Worm (Caenorhabditis elegans) whole organism, young adult: ENCODE results near the gene ani-2.

ENCODE experiments used
- B0035.1 ChIP-seq: sonication (generic microtip); optimal IDR thresholded peaks from 2 replicates; lab custom pipeline; 2016; ENCODE audit warnings: missing genetic modification characterization, mild to moderate bottlenecking, missing compliant biosample characterization, missing genotype, missing genetic modification reagents
- B0336.3 ChIP-seq: fragments of 200-800 bp; sonication (Bioruptor generic); IDR thresholded peaks from 2 replicates; pipeline ENCODE4 v1.3.6; 2022; ENCODE audit warnings: missing genetic modification characterization, missing compliant biosample characterization
- C06A6.2 ChIP-seq: fragments of 200-800 bp; sonication (Bioruptor generic); conservative IDR thresholded peaks from 2 replicates; pipeline ENCODE4 v1.3.6; 2022; ENCODE audit warnings: missing genetic modification characterization, missing compliant biosample characterization
- D2030.7 ChIP-seq: fragments of 200-800 bp; sonication (Bioruptor generic); IDR thresholded peaks from 2 replicates; pipeline ENCODE4 v1.3.6; 2022; ENCODE audit warnings: missing genetic modification reagents, missing genetic modification characterization, missing compliant biosample characterization
- F10E7.11 ChIP-seq: sonication (generic microtip); optimal IDR thresholded peaks from 2 replicates; lab custom pipeline; 2017; ENCODE audit warnings: mild to moderate bottlenecking, missing genetic modification characterization, moderate library complexity, missing compliant biosample characterization
- F22D6.2 ChIP-seq: sonication (generic microtip); optimal IDR thresholded peaks from 2 replicates; lab custom pipeline; 2016; ENCODE audit warnings: mild to moderate bottlenecking, missing genetic modification characterization, missing compliant biosample characterization
- K12H6.12 ChIP-seq: fragments of 200-800 bp; sonication (Bioruptor generic); optimal IDR thresholded peaks from 2 replicates; lab custom pipeline; 2018; ENCODE audit warnings: mild to moderate bottlenecking, missing genetic modification characterization, missing compliant biosample characterization
- Y53G8AR.9 ChIP-seq: fragments of 200-800 bp; sonication (Bioruptor generic); conservative IDR thresholded peaks from 2 replicates; pipeline ENCODE4 v1.3.6; 2022; ENCODE audit warnings: missing genetic modification reagents, missing genetic modification characterization, missing compliant biosample characterization
- Y79H2A.3 ChIP-seq: fragments of 200-800 bp; sonication (Bioruptor generic); conservative IDR thresholded peaks from 2 replicates; pipeline ENCODE4 v1.3.6; 2022; ENCODE audit warnings: missing genetic modification reagents, missing genetic modification characterization, missing compliant biosample characterization
- ama-1 ChIP-seq, 3 experiments: fragments of 150-350 bp in 1 of 3; sonication (generic microtip) in 2 of 3; optimal IDR thresholded peaks; 2 replicates each; lab custom pipeline; 2014 to 2018; ENCODE audit warnings: missing biosample characterization in 2 of 3, missing genetic modification characterization in 2 of 3, missing genetic modification reagents in 2 of 3
- atf-7 ChIP-seq: sonication (generic microtip); optimal IDR thresholded peaks from 2 replicates; lab custom pipeline; 2017; ENCODE audit warnings: mild to moderate bottlenecking, missing genetic modification characterization, missing compliant biosample characterization
- attf-5 ChIP-seq: fragments of 200-800 bp; sonication (Bioruptor generic); optimal IDR thresholded peaks from 2 replicates; lab custom pipeline; 2018; ENCODE audit warnings: mild to moderate bottlenecking, missing genetic modification characterization, missing compliant biosample characterization
- cebp-1 ChIP-seq, 2 experiments: fragments of 200-800 bp in 1 of 2; sonication (Bioruptor generic) in 1 of 2; sonication (generic microtip) in 1 of 2; IDR thresholded peaks in 1 of 2; optimal IDR thresholded peaks in 1 of 2; 2 replicates each; pipeline versions ENCODE4 v1.3.6 to Lab custom; 2017 to 2022; ENCODE audit warnings: missing compliant biosample characterization in 2 of 2, missing genetic modification characterization in 2 of 2, mild to moderate bottlenecking in 1 of 2, missing genetic modification reagents in 1 of 2, moderate library complexity in 1 of 2
- cebp-2 ChIP-seq: fragments of 200-800 bp; sonication (Bioruptor generic); IDR thresholded peaks from 2 replicates; pipeline ENCODE4 v1.3.6; 2022; ENCODE audit warnings: missing genetic modification characterization, missing compliant biosample characterization
- ceh-100 ChIP-seq: fragments of 200-800 bp; sonication (Bioruptor generic); IDR thresholded peaks from 2 replicates; pipeline ENCODE4 v1.3.6; 2022; ENCODE audit warnings: missing genetic modification reagents, missing genetic modification characterization, missing compliant biosample characterization
- ceh-40 ChIP-seq: fragments of 200-800 bp; sonication (Bioruptor generic); IDR thresholded peaks from 2 replicates; pipeline ENCODE4 v1.3.6; 2022; ENCODE audit warnings: missing genetic modification characterization, missing compliant biosample characterization
- ceh-91 ChIP-seq: fragments of 200-800 bp; sonication (Bioruptor generic); IDR thresholded peaks from 2 replicates; pipeline ENCODE4 v1.3.6; 2022; ENCODE audit warnings: missing genetic modification reagents, missing genetic modification characterization, missing compliant biosample characterization
- die-1 ChIP-seq: sonication (generic microtip); optimal IDR thresholded peaks from 2 replicates; lab custom pipeline; 2016; ENCODE audit warnings: missing genotype, mild to moderate bottlenecking, missing genetic modification characterization, missing compliant biosample characterization
- dox-1 ChIP-seq: fragments of 200-800 bp; sonication (Bioruptor generic); IDR thresholded peaks from 2 replicates; pipeline ENCODE4 v1.3.6; 2022; ENCODE audit warnings: missing genetic modification reagents, missing genetic modification characterization, missing compliant biosample characterization
- dpl-1 ChIP-seq: fragments of 150-350 bp; optimal IDR thresholded peaks from 2 replicates; lab custom pipeline; 2014; ENCODE audit warnings: missing biosample characterization, missing genetic modification reagents, missing genetic modification characterization
- egrh-3 ChIP-seq: fragments of 200-800 bp; sonication (Bioruptor generic); IDR thresholded peaks from 2 replicates; pipeline ENCODE4 v1.3.6; 2022; ENCODE audit warnings: missing genetic modification reagents, missing genetic modification characterization, missing compliant biosample characterization
- ekl-4 ChIP-seq: fragments of 200-800 bp; sonication (Bioruptor generic); IDR thresholded peaks from 2 replicates; pipeline ENCODE4 v1.3.6; 2022; ENCODE audit warnings: missing genetic modification reagents, missing genetic modification characterization, missing compliant biosample characterization
- ets-4 ChIP-seq: fragments of 200-800 bp; sonication (Bioruptor generic); optimal IDR thresholded peaks from 2 replicates; lab custom pipeline; 2018; ENCODE audit warnings: mild to moderate bottlenecking, missing genetic modification characterization, missing compliant biosample characterization
- hmg-20 ChIP-seq: fragments of 200-800 bp; sonication (Bioruptor generic); IDR thresholded peaks from 2 replicates; pipeline ENCODE4 v1.3.6; 2022; ENCODE audit warnings: missing genetic modification reagents, missing genetic modification characterization, missing compliant biosample characterization
- hrde-1 ChIP-seq: sonication (generic microtip); optimal IDR thresholded peaks from 2 replicates; lab custom pipeline; 2016; ENCODE audit warnings: missing genetic modification characterization, mild to moderate bottlenecking, missing compliant biosample characterization, moderate library complexity, missing genotype, missing genetic modification reagents, borderline replicate concordance
- hsf-1 ChIP-seq: fragments of 200-800 bp; sonication (Bioruptor generic); IDR thresholded peaks from 2 replicates; pipeline ENCODE4 v1.3.6; 2022; ENCODE audit warnings: missing genetic modification reagents, missing genetic modification characterization, missing compliant biosample characterization
- lag-1 ChIP-seq: fragments of 200-800 bp; sonication (Bioruptor generic); IDR thresholded peaks from 2 replicates; pipeline ENCODE4 v1.3.6; 2022; ENCODE audit warnings: missing genetic modification reagents, missing genetic modification characterization, missing compliant biosample characterization
- let-526 ChIP-seq: fragments of 200-800 bp; sonication (Bioruptor generic); IDR thresholded peaks from 2 replicates; pipeline ENCODE4 v1.3.6; 2022; ENCODE audit warnings: missing genetic modification reagents, missing genetic modification characterization, missing compliant biosample characterization
- let-607 ChIP-seq, 2 experiments: fragments of 200-800 bp in 1 of 2; sonication (Bioruptor generic) in 1 of 2; sonication (generic microtip) in 1 of 2; optimal IDR thresholded peaks; 2 replicates each; lab custom pipeline; 2016 to 2018; ENCODE audit warnings: mild to moderate bottlenecking in 2 of 2, missing compliant biosample characterization in 2 of 2, missing genetic modification characterization in 2 of 2, moderate library complexity in 2 of 2, missing genotype in 1 of 2
- lin-54 ChIP-seq: fragments of 200-800 bp; sonication (Bioruptor generic); optimal IDR thresholded peaks from 2 replicates; lab custom pipeline; 2018; ENCODE audit warnings: mild to moderate bottlenecking, missing genetic modification characterization, missing compliant biosample characterization
- lsl-1 ChIP-seq: fragments of 200-800 bp; sonication (Bioruptor generic); optimal IDR thresholded peaks from 2 replicates; lab custom pipeline; 2018; ENCODE audit warnings: mild to moderate bottlenecking, missing genetic modification characterization, moderate library complexity, missing compliant biosample characterization
- lsy-27 ChIP-seq: sonication (generic microtip); optimal IDR thresholded peaks from 2 replicates; lab custom pipeline; 2017; ENCODE audit warnings: missing genetic modification characterization, mild to moderate bottlenecking, missing compliant biosample characterization, antibody characterized with exemption, missing genotype, borderline replicate concordance; ENCODE audit not compliant: insufficient read depth
- madf-3 ChIP-seq: fragments of 200-800 bp; sonication (Bioruptor generic); IDR thresholded peaks from 2 replicates; pipeline ENCODE4 v1.3.6; 2022; ENCODE audit warnings: missing genetic modification reagents, missing genetic modification characterization, missing compliant biosample characterization
- nfya-1 ChIP-seq: sonication (generic microtip); optimal IDR thresholded peaks from 2 replicates; lab custom pipeline; 2017; ENCODE audit warnings: antibody characterized with exemption, missing compliant biosample characterization, missing genetic modification characterization, borderline replicate concordance; ENCODE audit not compliant: insufficient read depth
- nfya-2 ChIP-seq: fragments of 200-800 bp; sonication (Bioruptor generic); IDR thresholded peaks from 2 replicates; pipeline ENCODE4 v1.3.6; 2022; ENCODE audit warnings: missing genetic modification reagents, missing genetic modification characterization, missing compliant biosample characterization
- nhr-27 ChIP-seq: fragments of 200-800 bp; sonication (Bioruptor generic); optimal IDR thresholded peaks from 2 replicates; lab custom pipeline; 2018; ENCODE audit warnings: mild to moderate bottlenecking, missing genetic modification characterization, moderate library complexity, missing compliant biosample characterization
- rcor-1 ChIP-seq: fragments of 200-800 bp; sonication (Bioruptor generic); IDR thresholded peaks from 2 replicates; pipeline ENCODE4 v1.3.6; 2022; ENCODE audit warnings: missing genetic modification reagents, missing genetic modification characterization, missing compliant biosample characterization
- sea-2 ChIP-seq: fragments of 200-800 bp; sonication (Bioruptor generic); IDR thresholded peaks from 2 replicates; pipeline ENCODE4 v1.3.6; 2022; ENCODE audit warnings: missing genetic modification characterization, missing compliant biosample characterization
- snpc-4 ChIP-seq, 5 experiments: fragments of 150-350 bp in 1 of 5; sonication (generic microtip) in 4 of 5; optimal IDR thresholded peaks; 2 replicates each; lab custom pipeline; 2014 to 2018; ENCODE audit warnings: missing genetic modification characterization in 5 of 5, missing biosample characterization in 3 of 5, antibody characterized with exemption in 2 of 5, mild to moderate bottlenecking in 2 of 5, missing compliant biosample characterization in 2 of 5, missing genotype in 2 of 5, moderate library complexity in 2 of 5, missing genetic modification reagents in 1 of 5
- somi-1 ChIP-seq: fragments of 200-800 bp; sonication (Bioruptor generic); optimal IDR thresholded peaks from 2 replicates; lab custom pipeline; 2018; ENCODE audit warnings: mild to moderate bottlenecking, missing genetic modification characterization, missing compliant biosample characterization
- tbp1 ChIP-seq: fragments of 200-800 bp; sonication (Bioruptor generic); optimal IDR thresholded peaks from 2 replicates; lab custom pipeline; 2018; ENCODE audit warnings: mild to moderate bottlenecking, missing genetic modification characterization, missing compliant biosample characterization
- tlf-1 ChIP-seq: fragments of 200-800 bp; sonication (Bioruptor generic); optimal IDR thresholded peaks from 2 replicates; lab custom pipeline; 2018; ENCODE audit warnings: mild to moderate bottlenecking, missing genetic modification characterization, missing compliant biosample characterization
- zim-3 ChIP-seq: sonication (generic microtip); optimal IDR thresholded peaks from 2 replicates; lab custom pipeline; 2017; ENCODE audit warnings: mild to moderate bottlenecking, missing genetic modification characterization, moderate library complexity, missing compliant biosample characterization
- ztf-18 ChIP-seq: sonication (generic microtip); optimal IDR thresholded peaks from 2 replicates; lab custom pipeline; 2016; ENCODE audit warnings: missing genotype, mild to moderate bottlenecking, missing genetic modification characterization, missing compliant biosample characterization
- ztf-22 ChIP-seq: fragments of 200-800 bp; sonication (Bioruptor generic); optimal IDR thresholded peaks from 2 replicates; lab custom pipeline; 2018; ENCODE audit warnings: mild to moderate bottlenecking, missing genetic modification characterization, moderate library complexity, missing compliant biosample characterization
- ztf-26 ChIP-seq: sonication (generic microtip); optimal IDR thresholded peaks from 2 replicates; lab custom pipeline; 2017; ENCODE audit warnings: missing genetic modification characterization, missing compliant biosample characterization

Gene ani-2

DNA sequence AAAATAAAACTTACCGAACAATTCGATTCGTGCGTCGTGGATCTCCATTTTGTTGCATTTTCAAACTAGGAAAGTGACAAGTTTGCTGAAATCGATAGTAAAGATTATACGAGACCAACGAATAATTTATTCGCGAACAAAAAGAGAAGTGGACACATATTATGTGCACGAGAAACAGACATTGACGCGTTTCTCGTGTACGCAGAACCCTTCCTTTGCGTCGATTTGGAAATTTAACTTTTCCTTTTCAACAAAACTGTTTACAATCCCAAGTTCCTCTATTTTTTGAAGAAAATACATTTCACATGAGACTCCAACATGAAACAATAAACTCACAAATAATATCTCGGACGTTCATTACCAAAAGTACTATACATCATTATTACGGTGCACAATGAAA is 4.3 kb downstream of the ani-2 start, which contains the start of gene K10B2.4 (continued):
- no peak for TF ChIP-seq K12H6.12 (tag; lab: Kevin White, UChicago)
- TF ChIP-seq zim-3 (tag; lab: Kevin White, UChicago) = no peak
- no peak for TF ChIP-seq hmg-20 (GFP tag; lab: Robert Waterston, UW)
- no peak for TF ChIP-seq C06A6.2
- peak; percentile 24 for TF ChIP-seq atf-7 (tag; lab: Kevin White, UChicago)
- TF ChIP-seq ztf-22 (GFP tag; lab: Kevin White, UChicago) = no peak
- no peak for TF ChIP-seq ama-1 (optimal IDR thresholded peaks at IDR 0.05; lab: Kevin White, UChicago)
- TF ChIP-seq ama-1 (GFP tag; optimal IDR thresholded peaks at IDR 0.05; lab: Kevin White, UChicago) = peak in 1 of 2 experiments; percentile 38
- TF ChIP-seq ztf-18 (tag; lab: Kevin White, UChicago) = peak; percentile 92
- TF ChIP-seq Y53G8AR.9 (GFP tag; lab: Robert Waterston, UW) = no peak
- no peak for TF ChIP-seq nfya-2
- no peak for TF ChIP-seq F22D6.2 (tag; lab: Kevin White, UChicago)
- TF ChIP-seq dox-1 (GFP tag; lab: Robert Waterston, UW) = peak; percentile 64
- no peak for TF ChIP-seq cebp-2 (GFP tag; lab: Robert Waterston, UW)
- no peak for TF ChIP-seq sea-2 (GFP tag; lab: Robert Waterston, UW)
- TF ChIP-seq ets-4 (GFP tag; lab: Kevin White, UChicago) = no peak
- TF ChIP-seq ekl-4 (GFP tag; lab: Robert Waterston, UW) = peak; percentile 73
- peak; percentile 56 for TF ChIP-seq B0035.1
- no peak for TF ChIP-seq Y79H2A.3
- TF ChIP-seq lag-1 = no peak
- TF ChIP-seq let-526 = peak; percentile 22; the same call in 1 of the 2 replicates
- peak; percentile 34; the same call in 1 of the 2 replicates for TF ChIP-seq ceh-100 (GFP tag; lab: Robert Waterston, UW)
- TF ChIP-seq hrde-1 (tag; lab: Kevin White, UChicago) = peak; percentile 53
- no peak for TF ChIP-seq F10E7.11 (tag; lab: Kevin White, UChicago)
- no peak for TF ChIP-seq ceh-40 (GFP tag; lab: Robert Waterston, UW)
- no peak for TF ChIP-seq somi-1 (GFP tag; lab: Kevin White, UChicago)
- TF ChIP-seq nfya-1 (tag; lab: Kevin White, UChicago) = no peak
- TF ChIP-seq lsy-27 (tag; lab: Kevin White, UChicago) = no peak
- TF ChIP-seq ztf-26 (tag; lab: Kevin White, UChicago) = no peak
- TF ChIP-seq hsf-1 = 0 out of 2 replicates have a peak, but pooled peaks have one; percentile 35
- TF ChIP-seq nhr-27 (tag; lab: Kevin White, UChicago) = no peak
- peak; percentile 46 for TF ChIP-seq dpl-1
- TF ChIP-seq B0336.3 (GFP tag; lab: Robert Waterston, UW) = peak; percentile 36; the same call in 1 of the 2 replicates
- TF ChIP-seq snpc-4 (GFP tag; optimal IDR thresholded peaks at IDR 0.05; lab: Kevin White, UChicago) = peak; percentile 0
- peak; percentile 22 to 42 (median 36) for TF ChIP-seq snpc-4 (tag; optimal IDR thresholded peaks at IDR 0.05; lab: Kevin White, UChicago)
- peak in 1 of 2 experiments; percentile 5 for TF ChIP-seq let-607 (tag; optimal IDR thresholded peaks at IDR 0.05; lab: Kevin White, UChicago)
- peak; percentile 72 for TF ChIP-seq attf-5 (GFP tag; lab: Kevin White, UChicago)
- peak; percentile 43 for TF ChIP-seq tlf-1 (GFP tag; lab: Kevin White, UChicago)
- no peak for TF ChIP-seq egrh-3 (GFP tag; lab: Robert Waterston, UW)
- peak; percentile 7 for TF ChIP-seq lsl-1
- peak; percentile 62 for TF ChIP-seq lin-54
- no peak for TF ChIP-seq cebp-1 (GFP tag; IDR thresholded peaks at IDR 0.05; lab: Robert Waterston, UW)
- peak; percentile 47 for TF ChIP-seq cebp-1 (tag; optimal IDR thresholded peaks at IDR 0.05; lab: Kevin White, UChicago)
- peak; percentile 43; the same call in 1 of the 2 replicates for TF ChIP-seq rcor-1
- no peak for TF ChIP-seq ceh-91 (GFP tag; lab: Robert Waterston, UW)
- TF ChIP-seq die-1 (tag; lab: Kevin White, UChicago) = no peak
- peak; percentile 74; the same call in 1 of the 2 replicates for TF ChIP-seq madf-3 (GFP tag; lab: Robert Waterston, UW)
- TF ChIP-seq D2030.7 (GFP tag; lab: Robert Waterston, UW) = peak; percentile 41; the same call in 1 of the 2 replicates
- TF ChIP-seq tbp1 (GFP tag; lab: Kevin White, UChicago) = peak; percentile 11
